Fruit fly (Drosophila melanogaster) whole organism: ENCODE data around the gene Naa20A.

ENCODE experiments used
- CG8478 ChIP-seq: fragments of >200 bp; optimal IDR thresholded peaks from 2 replicates; lab custom pipeline; 2018; ENCODE audit warnings: inconsistent platforms
- Dll ChIP-seq: fragments of >200 bp; optimal IDR thresholded peaks from 2 replicates; lab custom pipeline; 2017
- EcR ChIP-seq, 2 experiments: fragments of >200 bp; optimal IDR thresholded peaks; 2 replicates each; lab custom pipeline; 2017; ENCODE audit warnings: missing biosample characterization in 2 of 2, missing genetic modification characterization in 2 of 2, missing genetic modification reagents in 2 of 2
- pan ChIP-seq: fragments of >200 bp; optimal IDR thresholded peaks from 2 replicates; lab custom pipeline; 2017
- psq ChIP-seq: fragments of >200 bp; optimal IDR thresholded peaks from 2 replicates; lab custom pipeline; 2017
- usp ChIP-seq: fragments of >200 bp; optimal IDR thresholded peaks from 2 replicates; lab custom pipeline; 2017; ENCODE audit warnings: missing biosample characterization, missing genetic modification characterization, mixed read lengths

DNA sequence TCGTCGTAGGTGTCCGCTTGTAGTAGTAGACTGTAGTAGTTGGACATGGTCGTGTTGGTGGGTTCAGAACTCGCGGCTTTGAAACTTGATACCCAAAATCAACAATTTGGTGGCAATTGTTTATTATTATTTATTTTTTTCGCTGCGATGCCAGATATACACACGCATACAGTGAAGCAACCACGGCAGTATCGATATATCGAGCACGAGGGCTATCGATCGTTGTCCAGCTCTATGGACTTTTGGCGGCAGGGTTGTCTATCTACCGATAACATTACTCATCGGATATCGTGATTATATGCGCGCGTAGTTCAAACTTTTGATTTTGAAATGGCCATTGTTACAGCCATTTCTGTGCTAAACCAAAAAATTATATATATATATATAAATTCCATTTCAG lies 21.2 kb downstream of the Naa20A start, which contains the start of gene CG14220:
- TF ChIP-seq psq (no peak), CG8478 (lab: Kevin White, UChicago) (no peak), pan (lab: Kevin White, UChicago) (no peak), EcR (GFP tag; optimal IDR thresholded peaks at IDR 0.05; lab: Kevin White, UChicago) (no peak), Dll (lab: Kevin White, UChicago) (no peak), usp (GFP tag; lab: Kevin White, UChicago) (no peak)
